Fruit fly (Drosophila melanogaster): ENCODE measurements around the gene CG3119.

CG3119 gene

DNA sequence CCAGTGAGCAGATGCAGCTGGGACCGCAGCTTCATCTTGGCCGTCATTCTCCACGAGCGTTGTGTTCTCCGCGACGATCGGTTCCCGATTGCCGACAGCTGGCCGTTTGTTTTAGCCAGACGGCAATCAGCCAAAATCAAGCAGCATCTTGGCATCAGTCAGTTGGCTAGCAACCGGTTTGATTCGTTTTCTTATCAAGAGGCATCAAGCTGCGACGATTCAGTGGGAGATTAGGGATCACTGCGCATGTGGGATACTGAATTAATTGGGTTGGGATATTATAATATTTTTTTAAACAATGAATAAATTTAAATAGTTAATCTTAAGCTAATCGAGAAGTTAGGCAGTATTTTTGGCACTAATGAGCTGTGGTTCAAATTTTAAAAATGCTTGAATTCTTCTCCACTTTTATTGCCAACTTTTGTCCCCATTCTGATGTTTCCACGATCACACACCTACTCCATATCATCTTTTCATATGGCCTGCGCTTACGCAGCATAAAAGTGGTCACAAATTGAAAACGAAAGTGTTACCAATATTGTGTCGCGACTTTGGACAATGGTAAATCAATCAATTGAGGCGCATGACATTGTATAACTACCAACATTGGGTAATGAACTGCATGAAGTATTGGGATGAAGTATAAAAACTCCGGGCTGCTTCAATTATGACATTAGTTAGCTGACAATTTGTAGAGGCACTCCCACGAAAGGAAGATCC lies at the start of gene CG3119, which contains the start of gene Cpr23B:
Gene CG3119, minus strand, starts transcription at position 92 of the 720 bp plus-strand sequence.
Gene Cpr23B, plus strand, starts transcription at position 670 of the 720 bp plus-strand sequence.
- TF ChIP-seq dsf (GFP tag; optimal IDR thresholded peaks at IDR 0.05; ENCODE audit: borderline replicate concordance) (no peak), woc (GFP tag; optimal IDR thresholded peaks at IDR 0.05) (no peak), Dif (GFP tag; optimal IDR thresholded peaks at IDR 0.05; ENCODE audit: partially characterized antibody) (no peak), OdsH (GFP tag; optimal IDR thresholded peaks at IDR 0.05) (no peak), lola (GFP tag; optimal IDR thresholded peaks at IDR 0.05) (no peak), ey (GFP tag; optimal IDR thresholded peaks at IDR 0.05) (no peak), sv (GFP tag; optimal IDR thresholded peaks at IDR 0.05) (no peak), Hr83 (GFP tag; optimal IDR thresholded peaks at IDR 0.05; ENCODE audit: poor library complexity, severe bottlenecking) (no peak), Dfd (GFP tag; optimal IDR thresholded peaks at IDR 0.05) (no peak), Vsx2 (GFP tag; optimal IDR thresholded peaks at IDR 0.05; ENCODE audit: partially characterized antibody) (no peak), dmrt93B (GFP tag; optimal IDR thresholded peaks at IDR 0.05) (no peak), Myc (optimal IDR thresholded peaks at IDR 0.05) (no peak), CG9705 (GFP tag; optimal IDR thresholded peaks at IDR 0.05) (no peak), Abd-B (GFP tag; optimal IDR thresholded peaks at IDR 0.05) (no peak), tai (GFP tag; optimal IDR thresholded peaks at IDR 0.05) (no peak), Rel (GFP tag; optimal IDR thresholded peaks at IDR 0.05) (no peak), Rel (tag; optimal IDR thresholded peaks at IDR 0.05) (no peak), CrebA (GFP tag; optimal IDR thresholded peaks at IDR 0.05; ENCODE audit: borderline replicate concordance) (no peak), N (GFP tag; optimal IDR thresholded peaks at IDR 0.05) (no peak)

dm6 chr2L:2886613-2887537 lies 49.2 kb upstream of the CG3119 start:
- TF ChIP-seq h (GFP tag; optimal IDR thresholded peaks at IDR 0.05) (no peak), sv (GFP tag; optimal IDR thresholded peaks at IDR 0.05) (no peak), Abd-B (GFP tag; optimal IDR thresholded peaks at IDR 0.05) (no peak), HLH106 (tag; optimal IDR thresholded peaks at IDR 0.05) (no peak), CrebA (GFP tag; optimal IDR thresholded peaks at IDR 0.05; ENCODE audit: borderline replicate concordance) (no peak), Sp1 (GFP tag; optimal IDR thresholded peaks at IDR 0.05) (peak; percentile 11), Dif (GFP tag; optimal IDR thresholded peaks at IDR 0.05; ENCODE audit: partially characterized antibody) (peak; percentile 34), GATAd (GFP tag; optimal IDR thresholded peaks at IDR 0.05) (no peak), pan (optimal IDR thresholded peaks at IDR 0.05) (no peak), fru (GFP tag; optimal IDR thresholded peaks at IDR 0.05) (peak; percentile 92), Dfd (GFP tag; optimal IDR thresholded peaks at IDR 0.05) (peak; percentile 41), brk (GFP tag; optimal IDR thresholded peaks at IDR 0.05) (no peak), Myc (optimal IDR thresholded peaks at IDR 0.05) (no peak), dl (GFP tag; optimal IDR thresholded peaks at IDR 0.05; ENCODE audit: insufficient read depth in 1 of 2, partially characterized antibody in 2 of 2) (peak in 1 of 2 experiments; percentile 4), foxo (GFP tag; optimal IDR thresholded peaks at IDR 0.05) (peak in 1 of 2 experiments; percentile 32)

- TF ChIP-seq HLH106 (tag; optimal IDR thresholded peaks at IDR 0.05) (no peak), psq (GFP tag; optimal IDR thresholded peaks at IDR 0.05) (no peak), fru (GFP tag; optimal IDR thresholded peaks at IDR 0.05) (peak; percentile 17), h (GFP tag; optimal IDR thresholded peaks at IDR 0.05) (no peak), Hr78 (GFP tag; optimal IDR thresholded peaks at IDR 0.05) (peak; percentile 37), N (GFP tag; optimal IDR thresholded peaks at IDR 0.05) (peak; percentile 90)
Measured at dm6 chr2L:2886226-2886569, 48.6 kb upstream of the CG3119 start.

DNA sequence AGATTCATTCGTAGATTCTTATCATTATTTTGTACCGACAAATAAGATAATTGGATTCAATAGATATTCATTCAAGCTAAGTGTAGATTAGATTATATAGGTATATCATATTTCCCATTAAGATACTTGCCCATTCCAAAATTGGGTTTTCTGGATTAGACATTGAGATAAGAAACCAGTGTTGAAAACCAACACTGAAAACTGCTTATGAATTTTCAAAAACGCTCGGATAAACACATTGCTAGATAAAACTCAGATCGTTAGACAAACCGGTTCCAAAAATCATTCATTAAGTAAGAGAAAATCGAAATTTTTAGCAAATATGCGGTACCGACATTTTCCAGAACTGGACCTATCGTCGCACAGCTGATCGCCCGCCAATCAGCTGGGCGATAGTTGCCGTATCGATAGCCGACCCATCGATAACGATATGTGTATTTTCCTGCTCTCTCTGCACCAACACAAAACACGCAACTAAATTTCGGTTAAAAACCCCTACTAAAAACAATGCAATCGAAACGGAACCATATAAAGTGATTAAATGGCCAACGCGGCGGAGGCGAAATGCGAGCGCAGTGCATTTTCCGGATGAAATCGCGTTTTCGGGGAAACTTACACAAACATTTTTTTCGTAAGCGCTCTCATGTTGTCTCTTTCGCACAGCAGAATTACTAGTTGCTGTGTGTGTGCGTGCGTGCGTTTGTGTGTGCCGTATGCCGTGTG lies 48.0 kb upstream of the CG3119 start, which contains the start of the genes NTPase and lilli:
Gene NTPase, minus strand, starts transcription at position 348 of the 723 bp plus-strand sequence.
Gene lilli, plus strand, starts transcription at position 427 of the 723 bp plus-strand sequence.
- TF ChIP-seq Rel (GFP tag; optimal IDR thresholded peaks at IDR 0.05) (no peak), Rel (tag; optimal IDR thresholded peaks at IDR 0.05) (peak; percentile 40), dmrt93B (GFP tag; optimal IDR thresholded peaks at IDR 0.05) (peak; percentile 4), Dif (GFP tag; optimal IDR thresholded peaks at IDR 0.05; ENCODE audit: partially characterized antibody) (no peak), Mio (GFP tag; optimal IDR thresholded peaks at IDR 0.05) (peak; percentile 7), OdsH (GFP tag; optimal IDR thresholded peaks at IDR 0.05) (peak; percentile 66), pan (optimal IDR thresholded peaks at IDR 0.05) (no peak), rgr (GFP tag; optimal IDR thresholded peaks at IDR 0.05) (peak; percentile 59), Hnf4 (GFP tag; optimal IDR thresholded peaks at IDR 0.05) (peak; percentile 80), HLH106 (tag; optimal IDR thresholded peaks at IDR 0.05) (no peak), sv (GFP tag; optimal IDR thresholded peaks at IDR 0.05) (peak; percentile 84), Abd-B (GFP tag; optimal IDR thresholded peaks at IDR 0.05) (peak; percentile 45), tai (GFP tag; optimal IDR thresholded peaks at IDR 0.05) (no peak), Hr83 (GFP tag; optimal IDR thresholded peaks at IDR 0.05; ENCODE audit: poor library complexity, severe bottlenecking) (peak; percentile 75), CrebA (GFP tag; optimal IDR thresholded peaks at IDR 0.05; ENCODE audit: borderline replicate concordance) (no peak), fru (GFP tag; optimal IDR thresholded peaks at IDR 0.05) (peak; percentile 94), ey (GFP tag; optimal IDR thresholded peaks at IDR 0.05) (peak; percentile 51), N (GFP tag; optimal IDR thresholded peaks at IDR 0.05) (no peak), brk (GFP tag; optimal IDR thresholded peaks at IDR 0.05) (peak; percentile 11), Sp1 (GFP tag; optimal IDR thresholded peaks at IDR 0.05) (peak; percentile 14), h (GFP tag; optimal IDR thresholded peaks at IDR 0.05) (peak; percentile 80), br (GFP tag; optimal IDR thresholded peaks at IDR 0.05) (peak; percentile 48), Jra (GFP tag; optimal IDR thresholded peaks at IDR 0.05) (peak; percentile 58), foxo (GFP tag; optimal IDR thresholded peaks at IDR 0.05) (peak; percentile 46 to 75), sage (GFP tag; optimal IDR thresholded peaks at IDR 0.05) (no peak), psq (GFP tag; optimal IDR thresholded peaks at IDR 0.05) (no peak)

Data from whole organism, wandering third instar larva.